Worm (Caenorhabditis elegans) whole organism, early embryonic: ENCODE data around the gene W01D2.3.
A peak's percentile ranks its signal among the peaks of the same experiment; 100 is the strongest.

Experiments used
- B0310.2 ChIP-seq: sonication (generic microtip); optimal IDR thresholded peaks from 2 replicates; lab custom pipeline; 2016; ENCODE audit warnings: mild to moderate bottlenecking, missing genetic modification characterization, missing compliant biosample characterization
- F13C5.2 ChIP-seq: sonication (generic microtip); optimal IDR thresholded peaks from 2 replicates; lab custom pipeline; 2017; ENCODE audit warnings: mild to moderate bottlenecking, missing genetic modification characterization, inconsistent platforms, missing compliant biosample characterization
- aly-1 ChIP-seq: sonication (generic microtip); optimal IDR thresholded peaks from 2 replicates; lab custom pipeline; 2016; ENCODE audit warnings: missing genetic modification characterization, missing compliant biosample characterization
- ama-1 ChIP-seq: fragments of 150-350 bp; optimal IDR thresholded peaks from 2 replicates; lab custom pipeline; 2014
- ceh-13 ChIP-seq: fragments of 200-800 bp; sonication (Bioruptor generic); optimal IDR thresholded peaks from 2 replicates; lab custom pipeline; 2018; ENCODE audit warnings: mild to moderate bottlenecking, missing genetic modification characterization, missing compliant biosample characterization
- ceh-36 ChIP-seq: sonication (generic microtip); optimal IDR thresholded peaks from 2 replicates; lab custom pipeline; 2016; ENCODE audit warnings: missing genetic modification characterization, inconsistent platforms, missing compliant biosample characterization
- ets-7 ChIP-seq: sonication (generic microtip); optimal IDR thresholded peaks from 2 replicates; lab custom pipeline; 2016; ENCODE audit warnings: missing genotype, missing genetic modification characterization, missing compliant biosample characterization
- flt-1 ChIP-seq: fragments of 200-800 bp; sonication (Bioruptor generic); IDR thresholded peaks from 2 replicates; pipeline ENCODE4 v1.3.6; 2022; ENCODE audit warnings: missing genetic modification characterization, missing compliant biosample characterization
- hmbx-1 ChIP-seq: sonication (generic microtip); optimal IDR thresholded peaks from 2 replicates; lab custom pipeline; 2016; ENCODE audit warnings: mild to moderate bottlenecking, missing genetic modification characterization, missing compliant biosample characterization
- hmg-4 ChIP-seq: fragments of 200-800 bp; sonication (Bioruptor generic); optimal IDR thresholded peaks from 2 replicates; lab custom pipeline; 2018; ENCODE audit warnings: mild to moderate bottlenecking, missing genetic modification characterization, missing compliant biosample characterization
- hnd-1 ChIP-seq: sonication (generic microtip); optimal IDR thresholded peaks from 2 replicates; lab custom pipeline; 2016; ENCODE audit warnings: missing genetic modification characterization, missing compliant biosample characterization
- pes-1 ChIP-seq: fragments of 200-800 bp; sonication (Bioruptor generic); IDR thresholded peaks from 2 replicates; pipeline ENCODE4 v1.3.6; 2022; ENCODE audit warnings: missing genetic modification reagents, missing genetic modification characterization, missing compliant biosample characterization
- scrt-1 ChIP-seq: fragments of 200-800 bp; sonication (Bioruptor generic); IDR thresholded peaks from 2 replicates; pipeline ENCODE4 v1.3.6; 2022; ENCODE audit warnings: missing genetic modification characterization, missing compliant biosample characterization
- sea-1 ChIP-seq: fragments of 200-800 bp; sonication (Bioruptor generic); conservative IDR thresholded peaks from 2 replicates; pipeline ENCODE4 v1.3.6; 2022; ENCODE audit warnings: missing genetic modification characterization, missing compliant biosample characterization
- tbx-11 ChIP-seq: fragments of 200-800 bp; sonication (Bioruptor generic); IDR thresholded peaks from 2 replicates; pipeline ENCODE4 v1.3.6; 2022; ENCODE audit warnings: missing genetic modification characterization, missing compliant biosample characterization
- tbx-37 ChIP-seq: fragments of 200-800 bp; sonication (Bioruptor generic); conservative IDR thresholded peaks from 2 replicates; pipeline ENCODE4 v1.3.6; 2022; ENCODE audit warnings: missing genetic modification reagents, missing genetic modification characterization, missing compliant biosample characterization
- tra-4 ChIP-seq: sonication (generic microtip); optimal IDR thresholded peaks from 2 replicates; lab custom pipeline; 2017; ENCODE audit warnings: missing genetic modification characterization, missing compliant biosample characterization

Gene W01D2.3

DNA sequence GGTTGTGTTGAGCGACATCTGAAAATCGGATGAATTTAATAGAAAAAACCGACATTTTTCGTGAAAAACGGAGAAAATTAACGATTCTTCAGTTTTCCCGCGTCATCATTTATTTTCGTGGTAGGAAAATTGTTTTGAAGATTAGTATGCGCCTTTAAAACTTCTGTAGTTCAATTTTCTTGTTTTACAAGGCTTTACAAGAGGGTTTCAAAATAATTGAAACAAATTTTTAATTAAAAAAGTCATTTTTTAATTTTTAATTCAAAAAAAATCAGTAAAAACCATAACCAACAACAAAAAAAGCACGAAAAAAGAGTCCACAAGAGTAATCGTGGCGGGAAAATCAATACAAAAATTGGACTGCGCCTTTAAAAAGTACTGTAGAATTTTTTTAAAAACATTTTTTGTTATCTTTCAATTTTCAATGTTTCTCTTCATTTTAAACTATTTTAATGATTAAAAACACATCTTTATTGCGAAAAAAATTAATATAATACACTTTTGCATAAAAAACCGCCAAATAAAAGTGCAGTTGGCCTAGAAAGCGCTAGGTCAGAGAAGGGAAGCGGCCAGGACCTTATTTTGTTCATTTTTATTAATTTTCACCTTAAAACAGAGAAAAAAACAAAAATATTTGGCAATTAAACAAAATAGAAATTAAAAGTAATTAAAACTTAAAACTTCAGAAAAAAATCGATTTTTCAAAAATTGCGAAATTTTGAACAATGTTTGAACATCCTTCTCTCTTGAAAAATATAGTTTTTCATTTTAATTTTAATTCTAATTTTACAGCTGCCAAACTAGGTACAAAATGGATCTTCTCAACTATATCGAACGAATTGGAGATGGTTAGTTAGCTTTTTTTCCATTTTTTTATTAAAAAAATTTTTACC lies 50.0 kb downstream of the W01D2.3 start, which contains the start of the genes tac-1 and Y54E2A.4:
TSS of gene tac-1 (minus strand) at position 20 of the 893 bp plus-strand sequence.
TSS of gene Y54E2A.4 (plus strand) at position 765 of the 893 bp plus-strand sequence.
- TF ChIP-seq ceh-36 (tag; lab: Kevin White, UChicago) (no peak), sea-1 (GFP tag; lab: Robert Waterston, UW) (no peak), tra-4 (tag; lab: Kevin White, UChicago) (no peak), B0310.2 (tag; lab: Kevin White, UChicago) (no peak), tbx-11 (GFP tag; lab: Robert Waterston, UW) (no peak), hmbx-1 (no peak), aly-1 (no peak), pes-1 (GFP tag; lab: Robert Waterston, UW) (no peak), scrt-1 (GFP tag; lab: Robert Waterston, UW) (no peak), hmg-4 (GFP tag; lab: Kevin White, UChicago) (no peak)

DNA sequence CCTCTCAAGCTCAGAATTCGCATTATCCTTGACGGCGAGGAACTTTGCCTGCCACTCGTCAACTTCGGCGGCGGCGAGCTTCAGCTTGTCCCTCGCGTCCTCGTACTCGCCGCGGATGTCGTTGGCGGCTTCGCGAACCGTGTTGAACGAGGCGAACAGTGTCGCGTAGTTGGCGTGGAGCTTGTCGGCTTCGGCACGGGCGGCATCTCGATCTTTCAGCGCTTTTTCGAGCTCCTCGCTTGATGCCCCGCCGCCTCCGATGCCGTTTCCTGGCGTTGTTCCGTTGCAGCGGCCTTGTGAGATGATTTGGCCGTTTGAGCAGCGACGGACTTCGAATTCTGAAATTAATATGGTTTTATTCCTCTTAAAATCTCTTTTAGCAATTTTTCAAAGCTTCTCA lies 50.9 kb downstream of the W01D2.3 start:
- no peak for TF ChIP-seq ama-1 (lab: Kevin White, UChicago)
- no peak for TF ChIP-seq pes-1 (GFP tag; lab: Robert Waterston, UW)
- TF ChIP-seq ets-7 (tag; lab: Kevin White, UChicago) = no peak
- TF ChIP-seq tbx-37 = no peak
- TF ChIP-seq ceh-13 (GFP tag; lab: Kevin White, UChicago) = no peak
- TF ChIP-seq hnd-1 = no peak
- TF ChIP-seq ceh-36 (tag; lab: Kevin White, UChicago) = no peak
- no peak for TF ChIP-seq sea-1 (GFP tag; lab: Robert Waterston, UW)
- no peak for TF ChIP-seq F13C5.2 (tag; lab: Kevin White, UChicago)
- TF ChIP-seq tbx-11 (GFP tag; lab: Robert Waterston, UW) = no peak
- TF ChIP-seq aly-1 = no peak
- no peak for TF ChIP-seq flt-1 (GFP tag; lab: Robert Waterston, UW)

DNA sequence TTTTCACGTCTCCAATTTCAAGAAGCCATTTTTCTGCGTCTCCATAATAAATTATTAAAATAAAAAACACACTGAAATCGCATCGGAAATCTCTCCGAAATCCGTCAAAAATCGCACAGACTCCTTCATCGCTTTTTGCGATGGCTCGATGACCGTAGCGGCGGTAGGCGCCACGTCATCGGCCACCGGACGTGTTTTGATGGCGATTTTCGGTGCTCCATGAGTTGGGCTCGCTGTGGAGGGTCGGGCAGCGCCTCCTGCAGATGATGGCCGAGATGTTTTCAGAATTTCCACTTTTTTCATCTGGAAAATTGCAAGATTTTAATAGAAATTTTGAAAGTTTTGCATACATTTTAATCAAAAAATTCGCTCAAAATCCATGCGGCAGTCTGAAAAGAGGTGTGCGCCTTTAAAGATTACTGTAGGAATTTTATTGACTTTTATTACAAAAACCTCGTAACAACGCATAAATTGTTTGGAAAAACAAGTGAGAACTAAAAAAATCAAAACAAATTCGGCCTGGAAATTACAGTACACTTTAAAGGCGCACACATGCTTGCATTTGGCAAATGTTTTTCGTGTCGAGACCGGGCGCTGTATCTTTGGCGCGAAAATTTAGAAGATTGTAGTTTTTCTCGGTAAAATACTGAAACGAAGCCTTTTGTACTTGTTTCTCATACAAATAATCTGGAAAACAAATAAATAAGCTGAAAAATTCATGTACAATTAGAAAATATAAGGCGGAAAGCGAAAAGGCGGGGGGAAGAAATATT lies 51.7 kb downstream of the W01D2.3 start, which contains the start of gene smg-9:
TSS of gene smg-9 (minus strand) at position 663 of the 773 bp plus-strand sequence.
- no peak for TF ChIP-seq ets-7 (tag; lab: Kevin White, UChicago)
- no peak for TF ChIP-seq ceh-36 (tag; lab: Kevin White, UChicago)
- no peak for TF ChIP-seq F13C5.2 (tag; lab: Kevin White, UChicago)
- 0 out of 2 replicates have a peak, but pooled peaks have one; percentile 25 for TF ChIP-seq scrt-1 (GFP tag; lab: Robert Waterston, UW)
